Fruit fly (Drosophila melanogaster) whole organism, embryonic: ENCODE results near the gene Cip4.

ENCODE experiments used
- CG11504 ChIP-seq: fragments of 200-800 bp; sonication (Bioruptor generic); optimal IDR thresholded peaks from 3 replicates; lab custom pipeline; 2019; ENCODE audit warnings: missing biosample characterization, mild to moderate bottlenecking, missing genetic modification characterization, moderate library complexity
- CG11695 ChIP-seq: fragments of 200-800 bp; sonication (Bioruptor generic); IDR thresholded peaks from 3 replicates; pipeline ENCODE4 v1.3.6; 2022; ENCODE audit warnings: missing biosample characterization, missing genetic modification characterization
- CG17802 ChIP-seq: fragments of 200-800 bp; sonication (Bioruptor generic); optimal IDR thresholded peaks from 2 replicates; lab custom pipeline; 2018; ENCODE audit warnings: missing biosample characterization, mild to moderate bottlenecking, missing genetic modification characterization, moderate library complexity
- CG30020 ChIP-seq: fragments of 200-800 bp; optimal IDR thresholded peaks from 2 replicates; lab custom pipeline; 2019; ENCODE audit warnings: missing biosample characterization, mild to moderate bottlenecking, missing genetic modification characterization, moderate library complexity
- CG3281 ChIP-seq: fragments of 200-800 bp; sonication (Bioruptor generic); optimal IDR thresholded peaks from 3 replicates; lab custom pipeline; 2017; ENCODE audit warnings: missing biosample characterization, mild to moderate bottlenecking, missing genetic modification characterization
- Nf-YB ChIP-seq: fragments of 200-800 bp; sonication (Bioruptor generic); optimal IDR thresholded peaks from 3 replicates; lab custom pipeline; 2019; ENCODE audit warnings: missing biosample characterization, mild to moderate bottlenecking, missing genetic modification characterization, moderate library complexity
- caup ChIP-seq: fragments of 200-800 bp; sonication (Bioruptor generic); optimal IDR thresholded peaks from 3 replicates; lab custom pipeline; 2017; ENCODE audit warnings: missing biosample characterization, mild to moderate bottlenecking, missing genetic modification characterization, moderate library complexity; ENCODE audit not compliant: severe bottlenecking
- grn ChIP-seq: fragments of 200-800 bp; sonication (Bioruptor generic); optimal IDR thresholded peaks from 3 replicates; lab custom pipeline; 2017; ENCODE audit warnings: missing biosample characterization, missing genetic modification characterization

- TF ChIP-seq CG30020 (tag; lab: Kevin White, UChicago), result no peak
- TF ChIP-seq CG3281, result no peak
- TF ChIP-seq CG11504, result no peak
- TF ChIP-seq Nf-YB, result no peak
- no peak for TF ChIP-seq CG17802 (tag; lab: Kevin White, UChicago)
- no peak for TF ChIP-seq grn
- no peak for TF ChIP-seq CG11695 (GFP tag; lab: Robert Waterston, UW)
- TF ChIP-seq caup (GFP tag; lab: Kevin White, UChicago), result no peak
Measured at dm6 chr3L:4397874-4398273, 34.0 kb upstream of the Cip4 start.
